Fruit fly (Drosophila melanogaster) whole organism, embryonic: ENCODE results near the gene CG12420.
A peak's percentile ranks its signal among the peaks of the same experiment; 100 is the strongest.

Experiments
- Atf3 ChIP-seq: fragments of 200-800 bp; sonication (Bioruptor generic); optimal IDR thresholded peaks from 3 replicates; lab custom pipeline; 2016; ENCODE audit warnings: missing biosample characterization, missing genetic modification characterization
- Bdp1 ChIP-seq: fragments of 200-800 bp; sonication (Bioruptor generic); optimal IDR thresholded peaks from 3 replicates; lab custom pipeline; 2016; ENCODE audit warnings: missing biosample characterization, missing genetic modification characterization
- Blimp-1 ChIP-seq: fragments of 200-800 bp; sonication (Bioruptor generic); optimal IDR thresholded peaks from 3 replicates; lab custom pipeline; 2018; ENCODE audit warnings: missing biosample characterization, missing genetic modification characterization, mild to moderate bottlenecking, moderate library complexity, missing genetic modification reagents
- Bteb2 ChIP-seq: fragments of 200-800 bp; sonication (Bioruptor generic); optimal IDR thresholded peaks from 2 replicates; lab custom pipeline; 2016; ENCODE audit warnings: missing biosample characterization, missing genetic modification characterization
- C15 ChIP-seq: fragments of 200-800 bp; sonication (Bioruptor generic); IDR thresholded peaks from 3 replicates; pipeline ENCODE4 v1.3.6; 2022; ENCODE audit warnings: missing biosample characterization, missing genetic modification characterization
- CG10274 ChIP-seq: fragments of 200-800 bp; sonication (Bioruptor generic); optimal IDR thresholded peaks from 3 replicates; lab custom pipeline; 2017; ENCODE audit warnings: missing biosample characterization, mild to moderate bottlenecking, missing genetic modification characterization
- CG10321 ChIP-seq: fragments of 200-800 bp; sonication (Bioruptor generic); IDR thresholded peaks from 2 replicates; pipeline ENCODE4 v1.3.6; 2022; ENCODE audit warnings: missing biosample characterization, missing genetic modification characterization
- CG1233 ChIP-seq: fragments of 200-800 bp; sonication (Bioruptor generic); optimal IDR thresholded peaks from 4 replicates; lab custom pipeline; 2018; ENCODE audit warnings: missing biosample characterization, mild to moderate bottlenecking, missing genetic modification characterization
- CG13296 ChIP-seq: fragments of 200-800 bp; sonication (Bioruptor generic); optimal IDR thresholded peaks from 3 replicates; lab custom pipeline; 2018; ENCODE audit warnings: missing biosample characterization, mild to moderate bottlenecking, missing genetic modification characterization
- CG13775 ChIP-seq: fragments of 200-800 bp; sonication (Bioruptor generic); optimal IDR thresholded peaks from 3 replicates; lab custom pipeline; 2017; ENCODE audit warnings: missing biosample characterization, mild to moderate bottlenecking, missing genetic modification characterization
- CG14710 ChIP-seq: fragments of 200-800 bp; sonication (Bioruptor generic); optimal IDR thresholded peaks from 3 replicates; lab custom pipeline; 2019; ENCODE audit warnings: missing biosample characterization, mild to moderate bottlenecking, missing genetic modification characterization, moderate library complexity
- CG15011 ChIP-seq: fragments of 200-800 bp; sonication (Bioruptor generic); optimal IDR thresholded peaks from 3 replicates; lab custom pipeline; 2018; ENCODE audit warnings: missing biosample characterization, mild to moderate bottlenecking, missing genetic modification characterization
- CG17385 ChIP-seq: fragments of 200-800 bp; sonication (Bioruptor generic); optimal IDR thresholded peaks from 3 replicates; lab custom pipeline; 2018; ENCODE audit warnings: missing biosample characterization, mild to moderate bottlenecking, missing genetic modification characterization
- CG17802 ChIP-seq: fragments of 200-800 bp; sonication (Bioruptor generic); optimal IDR thresholded peaks from 2 replicates; lab custom pipeline; 2018; ENCODE audit warnings: missing biosample characterization, mild to moderate bottlenecking, missing genetic modification characterization, moderate library complexity
- CG17912 ChIP-seq: fragments of 200-800 bp; sonication (Bioruptor generic); optimal IDR thresholded peaks from 2 replicates; lab custom pipeline; 2018; ENCODE audit warnings: missing biosample characterization, mild to moderate bottlenecking, missing genetic modification characterization
- CG3163 ChIP-seq: fragments of 200-800 bp; sonication (Bioruptor generic); optimal IDR thresholded peaks from 3 replicates; lab custom pipeline; 2016; ENCODE audit warnings: missing biosample characterization, missing genetic modification characterization
- CG3281 ChIP-seq: fragments of 200-800 bp; sonication (Bioruptor generic); optimal IDR thresholded peaks from 3 replicates; lab custom pipeline; 2017; ENCODE audit warnings: missing biosample characterization, mild to moderate bottlenecking, missing genetic modification characterization
- CG4328 ChIP-seq: fragments of 200-800 bp; sonication (Bioruptor generic); optimal IDR thresholded peaks from 3 replicates; lab custom pipeline; 2017; ENCODE audit warnings: missing biosample characterization, missing genetic modification reagents, missing genetic modification characterization
- CG4360 ChIP-seq: fragments of 200-800 bp; sonication (Bioruptor generic); IDR thresholded peaks from 2 replicates; pipeline ENCODE4 v1.3.6; 2022; ENCODE audit warnings: missing biosample characterization, missing genetic modification characterization
- CG43689 ChIP-seq: fragments of 200-800 bp; sonication (Bioruptor generic); IDR thresholded peaks from 2 replicates; pipeline ENCODE4 v1.3.6; 2022; ENCODE audit warnings: missing biosample characterization, missing genetic modification characterization
- CG5180 ChIP-seq: fragments of 200-800 bp; sonication (Bioruptor generic); optimal IDR thresholded peaks from 3 replicates; lab custom pipeline; 2017; ENCODE audit warnings: missing biosample characterization, missing genetic modification characterization, mild to moderate bottlenecking, moderate library complexity, missing genetic modification reagents
- CG6254 ChIP-seq: fragments of 200-800 bp; sonication (Bioruptor generic); optimal IDR thresholded peaks from 3 replicates; lab custom pipeline; 2017; ENCODE audit warnings: mild to moderate bottlenecking, missing biosample characterization, missing genetic modification reagents, missing genetic modification characterization
- CG7839 ChIP-seq: fragments of 200-800 bp; sonication (Bioruptor generic); optimal IDR thresholded peaks from 3 replicates; lab custom pipeline; 2018; ENCODE audit warnings: missing biosample characterization, mild to moderate bottlenecking, missing genetic modification characterization, moderate library complexity
- CG7963 ChIP-seq: fragments of 200-800 bp; sonication (Bioruptor generic); IDR thresholded peaks from 3 replicates; pipeline ENCODE4 v1.3.6; 2022; ENCODE audit warnings: missing biosample characterization, missing genetic modification characterization; ENCODE audit not compliant: partially characterized antibody
- CG8765 ChIP-seq: fragments of 200-800 bp; sonication (Bioruptor generic); IDR thresholded peaks from 2 replicates; pipeline ENCODE4 v1.3.6; 2022; ENCODE audit warnings: missing biosample characterization, missing genetic modification characterization
- CG8924 ChIP-seq: fragments of 200-800 bp; optimal IDR thresholded peaks from 3 replicates; lab custom pipeline; 2019; ENCODE audit warnings: missing biosample characterization, mild to moderate bottlenecking, missing genetic modification characterization, moderate library complexity
- E2f1 ChIP-seq: fragments of 200-800 bp; sonication (Bioruptor generic); IDR thresholded peaks from 2 replicates; pipeline ENCODE4 v1.3.6; 2022; ENCODE audit warnings: missing biosample characterization, missing genetic modification characterization
- Hmx ChIP-seq: fragments of 200-800 bp; sonication (Bioruptor generic); optimal IDR thresholded peaks from 2 replicates; lab custom pipeline; 2016; ENCODE audit warnings: missing biosample characterization, missing genetic modification characterization
- Hsf ChIP-seq: fragments of 200-800 bp; sonication (Bioruptor generic); optimal IDR thresholded peaks from 3 replicates; lab custom pipeline; 2016; ENCODE audit warnings: missing biosample characterization, missing genetic modification characterization
- Jarid2 ChIP-seq: fragments of 200-800 bp; sonication (Bioruptor generic); optimal IDR thresholded peaks from 3 replicates; lab custom pipeline; 2017; ENCODE audit warnings: mild to moderate bottlenecking, missing biosample characterization, missing genetic modification reagents, missing genetic modification characterization
- MBD-R2 ChIP-seq: fragments of 200-800 bp; sonication (Bioruptor generic); IDR thresholded peaks from 2 replicates; pipeline ENCODE4 v1.3.6; 2022; ENCODE audit warnings: missing biosample characterization, missing genetic modification characterization
- Med ChIP-seq: fragments of 200-800 bp; sonication (Bioruptor generic); peaks from one replicate; lab custom pipeline; 2016; ENCODE audit warnings: missing biosample characterization, missing genetic modification characterization, mild to moderate bottlenecking, inconsistent platforms, moderate library complexity
- Oli ChIP-seq: fragments of 200-800 bp; sonication (Bioruptor generic); optimal IDR thresholded peaks from 2 replicates; lab custom pipeline; 2018; ENCODE audit warnings: missing biosample characterization, mild to moderate bottlenecking, missing genetic modification characterization, moderate library complexity
- PHDP ChIP-seq: fragments of 200-800 bp; sonication (Bioruptor generic); optimal IDR thresholded peaks from 3 replicates; lab custom pipeline; 2018; ENCODE audit warnings: missing biosample characterization, mild to moderate bottlenecking, missing genetic modification characterization, moderate library complexity
- Rfx ChIP-seq: fragments of 200-800 bp; sonication (Bioruptor generic); IDR thresholded peaks from 2 replicates; pipeline ENCODE4 v1.3.6; 2022; ENCODE audit warnings: missing biosample characterization, missing genetic modification characterization
- Sin3A ChIP-seq: fragments of >200 bp; optimal IDR thresholded peaks from 2 replicates; lab custom pipeline; 2018
- Spps ChIP-seq: fragments of 200-800 bp; sonication (Bioruptor generic); optimal IDR thresholded peaks from 2 replicates; lab custom pipeline; 2018; ENCODE audit warnings: missing biosample characterization, mild to moderate bottlenecking, missing genetic modification characterization
- TFAM ChIP-seq: fragments of 200-800 bp; sonication (Bioruptor generic); optimal IDR thresholded peaks from 2 replicates; lab custom pipeline; 2017; ENCODE audit warnings: missing biosample characterization, missing genetic modification characterization, inconsistent platforms
- Xbp1 ChIP-seq: fragments of 200-800 bp; sonication (Bioruptor generic); optimal IDR thresholded peaks from 3 replicates; lab custom pipeline; 2016; ENCODE audit warnings: missing biosample characterization, mild to moderate bottlenecking, missing genetic modification characterization
- btn ChIP-seq: fragments of 200-800 bp; sonication (Bioruptor generic); optimal IDR thresholded peaks from 2 replicates; lab custom pipeline; 2016; ENCODE audit warnings: missing biosample characterization, missing genetic modification characterization
- chm ChIP-seq: fragments of 200-800 bp; sonication (Bioruptor generic); IDR thresholded peaks from 2 replicates; pipeline ENCODE4 v1.3.6; 2022; ENCODE audit warnings: missing biosample characterization, missing genetic modification characterization
- her ChIP-seq: fragments of 200-800 bp; sonication (Bioruptor generic); optimal IDR thresholded peaks from 2 replicates; lab custom pipeline; 2016; ENCODE audit warnings: missing biosample characterization, missing genetic modification characterization
- hth ChIP-seq: fragments of >200 bp; optimal IDR thresholded peaks from 2 replicates; lab custom pipeline; 2017; ENCODE audit warnings: inconsistent platforms
- kni ChIP-seq: fragments of 200-800 bp; sonication (Bioruptor generic); optimal IDR thresholded peaks from 3 replicates; lab custom pipeline; 2017; ENCODE audit warnings: mild to moderate bottlenecking, missing biosample characterization, missing genetic modification reagents, missing genetic modification characterization
- phol ChIP-seq: fragments of 200-800 bp; sonication (Bioruptor generic); optimal IDR thresholded peaks from 3 replicates; lab custom pipeline; 2018; ENCODE audit warnings: missing biosample characterization, mild to moderate bottlenecking, missing genetic modification characterization, moderate library complexity
- sim ChIP-seq: fragments of 200-800 bp; sonication (Bioruptor generic); IDR thresholded peaks from 2 replicates; pipeline ENCODE4 v1.3.6; 2022; ENCODE audit warnings: missing biosample characterization, missing genetic modification characterization
- ssp ChIP-seq: fragments of 200-800 bp; sonication (Bioruptor generic); IDR thresholded peaks from 2 replicates; pipeline ENCODE4 v1.3.6; 2022; ENCODE audit warnings: missing biosample characterization, missing genetic modification characterization
- tna ChIP-seq: fragments of 200-800 bp; sonication (Bioruptor generic); IDR thresholded peaks from 2 replicates; pipeline ENCODE4 v1.3.6; 2022; ENCODE audit warnings: missing biosample characterization, missing genetic modification characterization; ENCODE audit not compliant: partially characterized antibody
- ttk ChIP-seq: fragments of 200-800 bp; sonication (Bioruptor generic); IDR thresholded peaks from 2 replicates; pipeline ENCODE4 v2.1.2; 2022; ENCODE audit warnings: missing biosample characterization, missing genetic modification characterization
- wdn ChIP-seq: fragments of 200-800 bp; sonication (Bioruptor generic); IDR thresholded peaks from 2 replicates; pipeline ENCODE4 v1.3.6; 2022; ENCODE audit warnings: missing biosample characterization, missing genetic modification characterization
- wek ChIP-seq: fragments of 200-800 bp; sonication (Bioruptor generic); optimal IDR thresholded peaks from 3 replicates; lab custom pipeline; 2018; ENCODE audit warnings: missing biosample characterization, mild to moderate bottlenecking, missing genetic modification characterization, moderate library complexity
- wor ChIP-seq: fragments of 200-800 bp; sonication (Bioruptor generic); IDR thresholded peaks from 2 replicates; pipeline ENCODE4 v1.3.6; 2022; ENCODE audit warnings: missing biosample characterization, missing genetic modification characterization

The CG12420 gene

DNA sequence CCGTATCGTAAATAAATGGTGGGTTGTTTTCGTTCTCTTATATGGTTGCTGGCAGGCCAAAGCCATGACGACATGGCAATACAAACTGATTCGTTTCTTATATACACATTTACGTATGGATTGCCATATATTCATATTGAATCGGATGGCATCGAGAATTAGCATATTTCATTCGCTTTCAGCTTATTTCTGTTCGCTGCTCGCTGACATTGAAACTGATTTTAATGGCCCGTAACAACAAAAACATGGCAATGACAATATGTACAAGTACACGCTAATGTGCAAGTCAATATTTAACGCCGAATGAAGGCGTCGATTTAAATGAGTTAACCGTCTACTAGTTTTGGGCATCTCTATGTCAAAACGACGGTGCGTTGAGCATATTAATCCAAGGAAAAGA, 36.5 kb upstream of the CG12420 start (continued):
- TF ChIP-seq CG43689 (no peak), Jarid2 (no peak), wdn (GFP tag; lab: Robert Waterston, UW) (no peak), PHDP (tag; lab: Kevin White, UChicago) (peak; percentile 17), CG17385 (GFP tag; lab: Kevin White, UChicago) (peak; percentile 25), CG1233 (peak; percentile 14), her (no peak), CG14710 (tag; lab: Kevin White, UChicago) (no peak), CG17912 (GFP tag; lab: Kevin White, UChicago) (peak; percentile 35), CG17802 (no peak), Blimp-1 (peak; percentile 25), Oli (tag; lab: Kevin White, UChicago) (no peak), CG3163 (no peak), Med (GFP tag; lab: Kevin White, UChicago) (peak; percentile 84), Hmx (GFP tag; lab: Kevin White, UChicago) (no peak), kni (peak; percentile 6), CG10274 (GFP tag; lab: Kevin White, UChicago) (no peak), CG7839 (no peak), C15 (GFP tag; lab: Robert Waterston, UW) (no peak), CG15011 (GFP tag; lab: Kevin White, UChicago) (peak; percentile 37), Bteb2 (GFP tag; lab: Kevin White, UChicago) (no peak), MBD-R2 (GFP tag; lab: Robert Waterston, UW) (no peak), Atf3 (GFP tag; lab: Kevin White, UChicago) (no peak), Rfx (0 out of 2 replicates have a peak, but pooled peaks have one; percentile 10), CG4328 (GFP tag; lab: Kevin White, UChicago) (peak; percentile 22), CG5180 (GFP tag; lab: Kevin White, UChicago) (peak; percentile 20), E2f1 (GFP tag; lab: Robert Waterston, UW) (no peak), CG3281 (peak; percentile 11), CG8924 (no peak), Xbp1 (GFP tag; lab: Kevin White, UChicago) (no peak), CG8765 (no peak), btn (no peak), ssp (GFP tag; lab: Robert Waterston, UW) (no peak), tna (GFP tag; lab: Robert Waterston, UW) (no peak), Hsf (GFP tag; lab: Kevin White, UChicago) (no peak), Sin3A (lab: Kevin White, UChicago) (no peak), chm (no peak), wek (GFP tag; lab: Kevin White, UChicago) (peak; percentile 55), Bdp1 (no peak), CG7963 (no peak), CG13296 (GFP tag; lab: Kevin White, UChicago) (peak; percentile 73), Spps (tag; lab: Kevin White, UChicago) (no peak), CG10321 (GFP tag; lab: Robert Waterston, UW) (no peak), CG13775 (GFP tag; lab: Kevin White, UChicago) (no peak), TFAM (GFP tag; lab: Kevin White, UChicago) (no peak), wor (no peak), hth (lab: Kevin White, UChicago) (no peak), sim (no peak), CG6254 (GFP tag; lab: Kevin White, UChicago) (no peak), ttk (GFP tag; lab: Robert Waterston, UW) (no peak), phol (tag; lab: Kevin White, UChicago) (no peak), CG4360 (GFP tag; lab: Robert Waterston, UW) (no peak)
